Worm (Caenorhabditis elegans) whole organism, L4 larva: ENCODE measurements around the gene oops-1.

Experiments used
- ama-1 ChIP-seq: fragments of 150-350 bp; optimal IDR thresholded peaks from 2 replicates; lab custom pipeline; 2014; ENCODE audit warnings: inconsistent platforms, mixed read lengths
- ceh-62 ChIP-seq: sonication (generic microtip); optimal IDR thresholded peaks from 2 replicates; lab custom pipeline; 2017; ENCODE audit warnings: missing biosample characterization, missing genetic modification characterization
- unc-62 ChIP-seq, 3 experiments: fragments of 150-350 bp in 1 of 3; sonication (generic microtip); optimal IDR thresholded peaks in 2 of 3; peaks in 1 of 3; 1 replicate in 1 of 3; 2 replicates in 2 of 3; lab custom pipeline; 2014 to 2017; ENCODE audit warnings: missing biosample characterization in 3 of 3, missing genetic modification characterization in 3 of 3, missing genetic modification reagents in 3 of 3, missing genotype in 1 of 3
- zag-1 ChIP-seq: fragments of 150-350 bp; optimal IDR thresholded peaks from 2 replicates; lab custom pipeline; 2014; ENCODE audit warnings: missing biosample characterization, missing genetic modification characterization

DNA sequence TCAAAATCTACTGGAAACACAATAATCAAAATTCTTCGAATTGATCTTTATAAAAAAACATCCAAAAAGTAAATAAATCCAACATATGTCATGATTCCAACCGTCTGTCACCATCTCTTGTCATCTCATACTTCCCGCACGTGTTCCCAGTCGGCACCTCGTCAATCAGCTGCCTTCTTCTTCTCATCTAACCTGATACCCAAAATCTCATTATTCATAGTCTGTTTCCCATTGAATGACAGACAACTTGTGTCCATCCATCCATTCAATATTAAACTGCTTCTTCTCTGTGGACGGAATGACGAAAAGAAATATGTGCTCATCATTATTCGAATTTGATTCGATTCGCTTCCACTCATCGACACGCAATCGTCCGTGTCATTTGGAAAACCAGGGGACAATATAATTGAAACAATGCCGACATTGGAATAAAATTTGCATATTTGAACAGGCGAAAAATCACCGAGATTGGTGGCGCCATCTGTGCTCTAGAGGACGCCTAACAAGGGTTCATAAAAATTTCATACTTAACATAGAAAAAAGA, 2.8 kb downstream of the oops-1 start:
- TF ChIP-seq ama-1 (lab: Kevin White, UChicago) (no peak), ceh-62 (tag; lab: Kevin White, UChicago) (no peak), unc-62 (GFP tag; optimal IDR thresholded peaks at IDR 0.05 in 1 of 2; lab: Kevin White, UChicago) (peak in 1 of 2 experiments; percentile 87), unc-62 (tag; optimal IDR thresholded peaks at IDR 0.05; lab: Kevin White, UChicago) (no peak), zag-1 (no peak)
